Fruit fly (Drosophila melanogaster): ENCODE results near the gene CG5958.

The CG5958 gene

DNA sequence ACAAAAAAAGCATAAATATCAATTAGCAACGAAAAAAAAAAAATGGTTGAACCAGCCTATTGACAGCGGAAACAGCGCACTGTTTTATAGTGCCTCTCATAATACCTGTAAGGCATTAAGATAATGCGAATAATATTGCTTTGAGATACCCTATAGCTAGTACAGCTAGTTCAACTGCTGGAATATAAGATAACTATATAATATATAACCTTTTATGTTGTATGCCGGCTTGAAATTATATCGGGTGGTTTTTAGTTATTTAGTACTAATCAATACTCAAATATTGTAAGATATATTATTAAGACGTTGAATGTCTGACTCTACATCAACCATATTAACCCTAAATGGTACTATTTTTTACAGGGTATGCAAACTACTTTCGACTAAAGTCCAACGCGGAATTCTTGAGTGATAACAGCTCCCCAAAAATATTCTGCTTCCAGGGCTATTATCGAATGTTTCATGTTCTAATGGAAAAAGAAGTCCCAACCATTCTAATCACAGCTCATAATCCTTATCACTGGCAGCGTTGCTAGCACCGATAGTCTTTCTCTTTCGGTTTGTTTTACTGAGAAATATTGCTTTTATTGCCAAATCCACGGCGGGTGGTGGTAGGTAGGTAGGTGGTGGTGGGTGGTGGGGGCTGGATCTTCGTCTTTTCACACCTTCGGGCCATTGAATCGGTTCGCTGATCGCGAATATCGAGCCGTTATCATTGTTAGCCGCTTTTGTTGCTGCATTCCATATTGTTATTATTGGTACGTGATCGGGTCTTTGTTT, 831 bp upstream of the CG5958 start (continued):
- no peak for TF ChIP-seq CG8290 (GFP tag; optimal IDR thresholded peaks at IDR 0.05)
- TF ChIP-seq CG8290 (tag; optimal IDR thresholded peaks at IDR 0.05), result peak in 1 of 2 experiments; percentile 88
- peak; percentile 51; the same call in 1 of the 2 replicates for TF ChIP-seq CG32767 (GFP tag; IDR thresholded peaks at IDR 0.05)
- peak; percentile 53; the same call in 1 of the 2 replicates for TF ChIP-seq Drgx (GFP tag; IDR thresholded peaks at IDR 0.05)
- peak; percentile 88 for TF ChIP-seq CG18599 (GFP tag; optimal IDR thresholded peaks at IDR 0.05)
- peak; percentile 79 for TF ChIP-seq CG17385 (GFP tag; optimal IDR thresholded peaks at IDR 0.05)
- TF ChIP-seq CG15514 (GFP tag; optimal IDR thresholded peaks at IDR 0.05), result peak; percentile 48
- no peak for TF ChIP-seq CTCF (GFP tag; optimal IDR thresholded peaks at IDR 0.05)
- no peak for TF ChIP-seq Tbp (GFP tag; optimal IDR thresholded peaks at IDR 0.05)
- TF ChIP-seq mirr (GFP tag; optimal IDR thresholded peaks at IDR 0.05), result peak; percentile 82
- no peak for TF ChIP-seq h (optimal IDR thresholded peaks at IDR 0.05)
- TF ChIP-seq CG2116 (GFP tag; optimal IDR thresholded peaks at IDR 0.05), result no peak
- TF ChIP-seq CG8924 (tag; optimal IDR thresholded peaks at IDR 0.05), result peak; percentile 89
- TF ChIP-seq CG10979 (tag; optimal IDR thresholded peaks at IDR 0.05), result peak; percentile 30
- peak; percentile 56 for TF ChIP-seq CG17568 (GFP tag; optimal IDR thresholded peaks at IDR 0.05)
- TF ChIP-seq grau (tag; optimal IDR thresholded peaks at IDR 0.05), result peak; percentile 86
- TF ChIP-seq pho (GFP tag; optimal IDR thresholded peaks at IDR 0.05), result peak; percentile 51
- no peak for TF ChIP-seq knrl (GFP tag; IDR thresholded peaks at IDR 0.05; ENCODE audit: partially characterized antibody)
- no peak for TF ChIP-seq nom (GFP tag; optimal IDR thresholded peaks at IDR 0.05)
- peak; percentile 14 for TF ChIP-seq CG6765 (GFP tag; optimal IDR thresholded peaks at IDR 0.05)
- TF ChIP-seq zfh2 (GFP tag; optimal IDR thresholded peaks at IDR 0.05), result peak; percentile 40
- no peak for TF ChIP-seq CG6654 (GFP tag; optimal IDR thresholded peaks at IDR 0.05)
- no peak for TF ChIP-seq dati (GFP tag; IDR thresholded peaks at IDR 0.05)
- TF ChIP-seq Hey (tag; optimal IDR thresholded peaks at IDR 0.05), result no peak
- TF ChIP-seq HLHmδ (GFP tag; optimal IDR thresholded peaks at IDR 0.05), result no peak
- peak; percentile 84; the same call in 1 of the 2 replicates for TF ChIP-seq ham (GFP tag; IDR thresholded peaks at IDR 0.05)
- TF ChIP-seq chinmo (GFP tag; IDR thresholded peaks at IDR 0.05; ENCODE audit: partially characterized antibody), result no peak
- peak; percentile 13; the same call in 1 of the 2 replicates for TF ChIP-seq sens-2 (GFP tag; IDR thresholded peaks at IDR 0.05)
- TF ChIP-seq maf-S (GFP tag; optimal IDR thresholded peaks at IDR 0.05), result no peak
- no peak for TF ChIP-seq slou (GFP tag; optimal IDR thresholded peaks at IDR 0.05)
- TF ChIP-seq CG15696 (tag; optimal IDR thresholded peaks at IDR 0.05), result peak; percentile 2
- TF ChIP-seq chif (GFP tag; optimal IDR thresholded peaks at IDR 0.05), result no peak
- TF ChIP-seq hth (optimal IDR thresholded peaks at IDR 0.05), result no peak
- TF ChIP-seq fu2 (GFP tag; optimal IDR thresholded peaks at IDR 0.05), result no peak
- TF ChIP-seq CG10321 (GFP tag; IDR thresholded peaks at IDR 0.05), result peak; percentile 46; the same call in 1 of the 2 replicates
- TF ChIP-seq ato (GFP tag; IDR thresholded peaks at IDR 0.05; ENCODE audit: partially characterized antibody), result no peak
- no peak for TF ChIP-seq jigr1 (GFP tag; IDR thresholded peaks at IDR 0.05)
- peak; percentile 63 for TF ChIP-seq CG4854 (GFP tag; optimal IDR thresholded peaks at IDR 0.05)
- TF ChIP-seq tll (GFP tag; optimal IDR thresholded peaks at IDR 0.05), result no peak
- TF ChIP-seq CG12942 (GFP tag; optimal IDR thresholded peaks at IDR 0.05), result no peak
- peak; percentile 45 for TF ChIP-seq Hsf (GFP tag; optimal IDR thresholded peaks at IDR 0.05)
- peak; percentile 73 for TF ChIP-seq D19A (tag; optimal IDR thresholded peaks at IDR 0.05)
- TF ChIP-seq CG3726 (GFP tag; IDR thresholded peaks at IDR 0.05), result peak; percentile 51; the same call in 1 of the 3 replicates
- peak; percentile 47 for TF ChIP-seq CG1233 (GFP tag; optimal IDR thresholded peaks at IDR 0.05)
- TF ChIP-seq CG6813 (GFP tag; optimal IDR thresholded peaks at IDR 0.05), result peak; percentile 48
- TF ChIP-seq chm (GFP tag; IDR thresholded peaks at IDR 0.05), result peak; percentile 73; the same call in 1 of the 2 replicates
- peak; percentile 17 for TF ChIP-seq CG7786 (GFP tag; optimal IDR thresholded peaks at IDR 0.05)
- peak; percentile 52 for TF ChIP-seq CG31441 (GFP tag; IDR thresholded peaks at IDR 0.05)
- TF ChIP-seq CG13123 (GFP tag; optimal IDR thresholded peaks at IDR 0.05), result no peak
- TF ChIP-seq sens (GFP tag), result peak; percentile 73
